Worm (Caenorhabditis elegans) whole organism, L4 larva: Measurements from ENCODE around the gene K11H3.3.
A peak's percentile ranks its signal among the peaks of the same experiment; 100 is the strongest.

Experiments used
- T20F7.1 ChIP-seq: fragments of 200-800 bp; sonication (Bioruptor generic); optimal IDR thresholded peaks from 2 replicates; lab custom pipeline; 2018; ENCODE audit warnings: mild to moderate bottlenecking, missing genetic modification characterization, missing compliant biosample characterization
- Y48G9A.11 ChIP-seq: fragments of 200-800 bp; sonication (Bioruptor generic); IDR thresholded peaks from 2 replicates; pipeline ENCODE4 v1.3.6; 2022; ENCODE audit warnings: missing genetic modification reagents, missing genetic modification characterization, missing compliant biosample characterization
- Y5F2A.4 ChIP-seq: fragments of 200-800 bp; sonication (Bioruptor generic); optimal IDR thresholded peaks from 2 replicates; lab custom pipeline; 2018; ENCODE audit warnings: mild to moderate bottlenecking, missing genetic modification characterization, missing compliant biosample characterization
- ZK337.2 ChIP-seq: fragments of 200-800 bp; sonication (Bioruptor generic); IDR thresholded peaks from 2 replicates; pipeline ENCODE4 v1.3.6; 2022; ENCODE audit warnings: missing genetic modification reagents, missing genetic modification characterization, missing compliant biosample characterization
- aha-1 ChIP-seq: fragments of 150-350 bp; peaks from one replicate; lab custom pipeline; 2014; ENCODE audit warnings: missing biosample characterization, missing genetic modification characterization
- aly-2 ChIP-seq: sonication (generic microtip); optimal IDR thresholded peaks from 2 replicates; lab custom pipeline; 2018; ENCODE audit warnings: missing biosample characterization, missing genetic modification characterization
- ama-1 ChIP-seq: fragments of 150-350 bp; optimal IDR thresholded peaks from 2 replicates; lab custom pipeline; 2014; ENCODE audit warnings: inconsistent platforms, mixed read lengths
- attf-4 ChIP-seq: sonication (generic microtip); optimal IDR thresholded peaks from 3 replicates; lab custom pipeline; 2017; ENCODE audit warnings: missing biosample characterization, missing genetic modification characterization
- ceh-20 ChIP-seq: fragments of 200-800 bp; sonication (Bioruptor generic); IDR thresholded peaks from 2 replicates; pipeline ENCODE4 v1.3.6; 2022; ENCODE audit warnings: missing genetic modification reagents, missing genetic modification characterization, missing compliant biosample characterization
- ceh-28 ChIP-seq: fragments of 150-350 bp; optimal IDR thresholded peaks from 2 replicates; lab custom pipeline; 2014; ENCODE audit warnings: missing biosample characterization, missing genetic modification reagents, missing genetic modification characterization
- ceh-32 ChIP-seq: sonication (generic microtip); optimal IDR thresholded peaks from 2 replicates; lab custom pipeline; 2016; ENCODE audit warnings: mild to moderate bottlenecking, missing genetic modification characterization, missing compliant biosample characterization; ENCODE audit not compliant: poor library complexity
- ceh-82 ChIP-seq: sonication (generic microtip); optimal IDR thresholded peaks from 2 replicates; lab custom pipeline; 2017; ENCODE audit warnings: missing biosample characterization, missing genetic modification characterization
- ces-1 ChIP-seq: fragments of 150-350 bp; sonication (generic microtip); optimal IDR thresholded peaks from 4 replicates; lab custom pipeline; 2014; ENCODE audit warnings: missing biosample characterization, missing genetic modification reagents, missing genetic modification characterization
- cey-2 ChIP-seq: sonication (generic microtip); optimal IDR thresholded peaks from 3 replicates; lab custom pipeline; 2017; ENCODE audit warnings: missing genetic modification characterization, mild to moderate bottlenecking, missing compliant biosample characterization, antibody characterized with exemption, borderline replicate concordance; ENCODE audit not compliant: insufficient read depth
- dmd-9 ChIP-seq: fragments of 200-800 bp; sonication (Bioruptor generic); IDR thresholded peaks from 2 replicates; pipeline ENCODE4 v1.3.6; 2022; ENCODE audit warnings: missing genetic modification reagents, missing genetic modification characterization, missing compliant biosample characterization
- dpl-1 ChIP-seq: fragments of 150-350 bp; optimal IDR thresholded peaks from 2 replicates; lab custom pipeline; 2014; ENCODE audit warnings: missing biosample characterization, missing genetic modification reagents, missing genetic modification characterization
- fkh-10 ChIP-seq: fragments of 150-350 bp; optimal IDR thresholded peaks from 2 replicates; lab custom pipeline; 2014; ENCODE audit warnings: missing biosample characterization, missing genetic modification reagents, missing genetic modification characterization
- fos-1 ChIP-seq: fragments of 150-350 bp; optimal IDR thresholded peaks from 2 replicates; lab custom pipeline; 2014; ENCODE audit warnings: missing biosample characterization, missing genetic modification characterization
- gei-8 ChIP-seq: fragments of 200-800 bp; sonication (Bioruptor generic); optimal IDR thresholded peaks from 2 replicates; lab custom pipeline; 2018; ENCODE audit warnings: mild to moderate bottlenecking, missing genetic modification characterization, missing compliant biosample characterization
- hif-1 ChIP-seq, 2 experiments: sonication (generic microtip); optimal IDR thresholded peaks; 2 replicates each; lab custom pipeline; 2016 to 2017; ENCODE audit warnings: missing compliant biosample characterization in 2 of 2, missing genetic modification characterization in 2 of 2, missing genetic modification reagents in 2 of 2, missing genotype in 2 of 2, mild to moderate bottlenecking in 1 of 2
- hlh-30 ChIP-seq: sonication (generic microtip); optimal IDR thresholded peaks from 2 replicates; lab custom pipeline; 2017; ENCODE audit warnings: antibody characterized with exemption, mild to moderate bottlenecking, missing genetic modification characterization, missing compliant biosample characterization; ENCODE audit not compliant: insufficient read depth
- hmg-1.1 ChIP-seq: fragments of 200-800 bp; sonication (Bioruptor generic); IDR thresholded peaks from 2 replicates; pipeline ENCODE4 v1.3.6; 2022; ENCODE audit warnings: missing genetic modification reagents, missing genetic modification characterization, missing compliant biosample characterization
- lin-1 ChIP-seq: fragments of 200-800 bp; sonication (Bioruptor generic); IDR thresholded peaks from 2 replicates; pipeline ENCODE4 v1.3.6; 2022; ENCODE audit warnings: missing genetic modification reagents, missing genetic modification characterization, missing compliant biosample characterization
- lin-29 ChIP-seq: fragments of 200-800 bp; sonication (Bioruptor generic); IDR thresholded peaks from 2 replicates; pipeline ENCODE4 v1.3.6; 2022; ENCODE audit warnings: missing genetic modification reagents, missing genetic modification characterization, missing compliant biosample characterization
- lin-39 ChIP-seq: fragments of 150-350 bp; optimal IDR thresholded peaks from 2 replicates; lab custom pipeline; 2014; ENCODE audit warnings: missing biosample characterization, missing genetic modification reagents, missing genetic modification characterization
- madf-9 ChIP-seq: fragments of 200-800 bp; sonication (Bioruptor generic); conservative IDR thresholded peaks from 2 replicates; pipeline ENCODE4 v1.3.6; 2022; ENCODE audit warnings: missing genetic modification reagents, missing genetic modification characterization, missing compliant biosample characterization
- mep-1 ChIP-seq: fragments of 150-350 bp; sonication (generic microtip); optimal IDR thresholded peaks from 3 replicates; lab custom pipeline; 2014; ENCODE audit warnings: missing biosample characterization, missing genetic modification characterization
- nhr-10 ChIP-seq: fragments of 150-350 bp; optimal IDR thresholded peaks from 2 replicates; lab custom pipeline; 2014; ENCODE audit warnings: missing biosample characterization, missing genetic modification characterization
- nhr-102 ChIP-seq: sonication (generic microtip); optimal IDR thresholded peaks from 2 replicates; lab custom pipeline; 2016; ENCODE audit warnings: mild to moderate bottlenecking, missing genetic modification characterization, moderate library complexity, missing compliant biosample characterization
- nhr-11 ChIP-seq: fragments of 150-350 bp; optimal IDR thresholded peaks from 2 replicates; lab custom pipeline; 2014; ENCODE audit warnings: missing biosample characterization, missing genetic modification characterization
- nhr-28 ChIP-seq: fragments of 150-350 bp; optimal IDR thresholded peaks from 2 replicates; lab custom pipeline; 2014; ENCODE audit warnings: missing biosample characterization, missing genetic modification characterization
- nhr-42 ChIP-seq: fragments of 200-800 bp; sonication (Bioruptor generic); IDR thresholded peaks from 2 replicates; pipeline ENCODE4 v1.3.6; 2022; ENCODE audit warnings: missing genetic modification characterization, missing compliant biosample characterization
- nhr-77 ChIP-seq: fragments of 150-350 bp; optimal IDR thresholded peaks from 2 replicates; lab custom pipeline; 2014; ENCODE audit warnings: missing biosample characterization, missing genetic modification characterization
- rbr-2 ChIP-seq: sonication (generic microtip); optimal IDR thresholded peaks from 2 replicates; lab custom pipeline; 2016; ENCODE audit warnings: missing genotype, missing genetic modification characterization, missing compliant biosample characterization
- set-16 ChIP-seq: fragments of 200-800 bp; sonication (Bioruptor generic); IDR thresholded peaks from 2 replicates; pipeline ENCODE4 v1.3.6; 2022; ENCODE audit warnings: missing genetic modification reagents, missing genetic modification characterization, missing compliant biosample characterization
- snpc-1.2 ChIP-seq: fragments of 200-800 bp; sonication (Bioruptor generic); IDR thresholded peaks from 2 replicates; pipeline ENCODE4 v1.3.6; 2022; ENCODE audit warnings: missing genetic modification reagents, missing genetic modification characterization, missing compliant biosample characterization
- spr-1 ChIP-seq: sonication (generic microtip); optimal IDR thresholded peaks from 2 replicates; lab custom pipeline; 2016; ENCODE audit warnings: mild to moderate bottlenecking, missing genetic modification characterization, missing compliant biosample characterization
- tra-1 ChIP-seq: fragments of 200-800 bp; sonication (Bioruptor generic); IDR thresholded peaks from 2 replicates; pipeline ENCODE4 v1.3.6; 2022; ENCODE audit warnings: missing genetic modification reagents, missing genetic modification characterization, missing compliant biosample characterization
- unc-39 ChIP-seq: sonication (generic microtip); optimal IDR thresholded peaks from 2 replicates; lab custom pipeline; 2017; ENCODE audit warnings: missing biosample characterization, missing genetic modification characterization
- unc-62 ChIP-seq, 3 experiments: fragments of 150-350 bp in 1 of 3; sonication (generic microtip); optimal IDR thresholded peaks in 2 of 3; peaks in 1 of 3; 1 replicate in 1 of 3; 2 replicates in 2 of 3; lab custom pipeline; 2014 to 2017; ENCODE audit warnings: missing biosample characterization in 3 of 3, missing genetic modification characterization in 3 of 3, missing genetic modification reagents in 3 of 3, missing genotype in 1 of 3
- zfp-2 ChIP-seq: sonication (generic microtip); optimal IDR thresholded peaks from 2 replicates; lab custom pipeline; 2016; ENCODE audit warnings: mild to moderate bottlenecking, missing genetic modification characterization, missing compliant biosample characterization
- ztf-7 ChIP-seq: fragments of 150-350 bp; optimal IDR thresholded peaks from 2 replicates; lab custom pipeline; 2014; ENCODE audit warnings: missing biosample characterization, missing genetic modification characterization

The K11H3.3 gene

ce11 chrIII:9851547-9851946 lies at the start of gene K11H3.3:
TSS of gene K11H3.3 (plus strand) at chrIII:9851854.
- no peak for TF ChIP-seq unc-39
- no peak for TF ChIP-seq ama-1 (lab: Kevin White, UChicago)
- TF ChIP-seq attf-4: no peak
- no peak for TF ChIP-seq gei-8
- TF ChIP-seq mep-1 (tag; lab: Kevin White, UChicago): peak; percentile 8
- no peak for TF ChIP-seq ZK337.2
- TF ChIP-seq ztf-7 (tag; lab: Kevin White, UChicago): no peak
- TF ChIP-seq ceh-20 (GFP tag; lab: Robert Waterston, UW): no peak
- no peak for TF ChIP-seq aly-2 (tag; lab: Kevin White, UChicago)
- TF ChIP-seq Y5F2A.4: no peak
- TF ChIP-seq nhr-11 (tag; lab: Kevin White, UChicago): no peak
- 0 out of 2 replicates have a peak, but pooled peaks have one; percentile 17 for TF ChIP-seq set-16 (GFP tag; lab: Robert Waterston, UW)
- no peak for TF ChIP-seq ceh-32 (tag; lab: Kevin White, UChicago)
- no peak for TF ChIP-seq lin-1 (GFP tag; lab: Robert Waterston, UW)
- TF ChIP-seq fkh-10 (GFP tag; lab: Kevin White, UChicago): no peak
- no peak for TF ChIP-seq dpl-1 (GFP tag; lab: Kevin White, UChicago)
- no peak for TF ChIP-seq rbr-2
- TF ChIP-seq T20F7.1: no peak
- TF ChIP-seq fos-1: no peak
- peak; percentile 54 for TF ChIP-seq aha-1
- TF ChIP-seq spr-1 (tag; lab: Kevin White, UChicago): no peak
- no peak for TF ChIP-seq Y48G9A.11 (GFP tag; lab: Robert Waterston, UW)
- no peak for TF ChIP-seq zfp-2 (tag; lab: Kevin White, UChicago)
- TF ChIP-seq nhr-102 (tag; lab: Kevin White, UChicago): no peak
- TF ChIP-seq hif-1 (tag; optimal IDR thresholded peaks at IDR 0.05; lab: Kevin White, UChicago): no peak
- TF ChIP-seq nhr-77 (tag; lab: Kevin White, UChicago): no peak
- TF ChIP-seq hmg-1.1 (GFP tag; lab: Robert Waterston, UW): no peak
- TF ChIP-seq cey-2: no peak
- TF ChIP-seq nhr-42 (GFP tag; lab: Robert Waterston, UW): no peak
- TF ChIP-seq dmd-9 (GFP tag; lab: Robert Waterston, UW): no peak
- no peak for TF ChIP-seq madf-9 (GFP tag; lab: Robert Waterston, UW)
- peak; percentile 13 for TF ChIP-seq hlh-30
- TF ChIP-seq tra-1 (GFP tag; lab: Robert Waterston, UW): no peak
- TF ChIP-seq lin-29: no peak

- TF ChIP-seq ces-1 (no peak), nhr-10 (no peak), unc-62 (GFP tag; optimal IDR thresholded peaks at IDR 0.05 in 1 of 2; lab: Kevin White, UChicago) (no peak), unc-62 (tag; optimal IDR thresholded peaks at IDR 0.05; lab: Kevin White, UChicago) (no peak), lin-39 (tag; lab: Kevin White, UChicago) (no peak), nhr-28 (tag; lab: Kevin White, UChicago) (no peak), ceh-28 (tag; lab: Kevin White, UChicago) (no peak), snpc-1.2 (no peak), set-16 (GFP tag; lab: Robert Waterston, UW) (no peak), lin-1 (GFP tag; lab: Robert Waterston, UW) (no peak), Y48G9A.11 (GFP tag; lab: Robert Waterston, UW) (no peak), ceh-82 (tag; lab: Kevin White, UChicago) (no peak)
Observed at ce11 chrIII:9802045-9802444, 49.6 kb upstream of the K11H3.3 start.
